Worm (Caenorhabditis elegans) whole organism, L2 larva: ENCODE measurements around the gene Y38F1A.4.

Experiments used
- R02D3.7 ChIP-seq: fragments of 150-350 bp; optimal IDR thresholded peaks from 2 replicates; lab custom pipeline; 2014; ENCODE audit warnings: missing biosample characterization, missing genetic modification characterization
- ZK546.5 ChIP-seq: sonication (generic microtip); optimal IDR thresholded peaks from 2 replicates; lab custom pipeline; 2017; ENCODE audit warnings: missing biosample characterization, missing genetic modification characterization
- ama-1 ChIP-seq: fragments of 150-350 bp; optimal IDR thresholded peaks from 2 replicates; lab custom pipeline; 2018; ENCODE audit warnings: inconsistent platforms
- ceh-16 ChIP-seq: fragments of 150-350 bp; optimal IDR thresholded peaks from 2 replicates; lab custom pipeline; 2014; ENCODE audit warnings: missing biosample characterization, missing genetic modification characterization
- elt-3 ChIP-seq: sonication (generic microtip); optimal IDR thresholded peaks from 2 replicates; lab custom pipeline; 2017; ENCODE audit warnings: missing biosample characterization, missing genetic modification characterization
- fos-1 ChIP-seq: fragments of 150-350 bp; optimal IDR thresholded peaks from 2 replicates; lab custom pipeline; 2014; ENCODE audit warnings: missing biosample characterization, missing genetic modification characterization
- lin-39 ChIP-seq: fragments of 150-350 bp; optimal IDR thresholded peaks from 2 replicates; lab custom pipeline; 2014; ENCODE audit warnings: missing biosample characterization, missing genetic modification reagents, missing genetic modification characterization
- mab-5 ChIP-seq: fragments of 150-350 bp; optimal IDR thresholded peaks from 2 replicates; lab custom pipeline; 2014; ENCODE audit warnings: missing biosample characterization, missing genetic modification characterization
- nhr-12 ChIP-seq: fragments of 150-350 bp; optimal IDR thresholded peaks from 2 replicates; lab custom pipeline; 2014; ENCODE audit warnings: missing biosample characterization, missing genetic modification characterization
- nhr-21 ChIP-seq: fragments of 150-350 bp; optimal IDR thresholded peaks from 2 replicates; lab custom pipeline; 2014; ENCODE audit warnings: missing biosample characterization, missing genetic modification characterization
- snpc-4 ChIP-seq: fragments of 150-350 bp; optimal IDR thresholded peaks from 2 replicates; lab custom pipeline; 2014; ENCODE audit warnings: missing biosample characterization, missing genetic modification characterization
- unc-62 ChIP-seq: fragments of 150-350 bp; optimal IDR thresholded peaks from 2 replicates; lab custom pipeline; 2014; ENCODE audit warnings: missing biosample characterization, missing genetic modification reagents, missing genetic modification characterization
- ztf-11 ChIP-seq: sonication (generic microtip); optimal IDR thresholded peaks from 2 replicates; lab custom pipeline; 2017; ENCODE audit warnings: missing biosample characterization, missing genetic modification characterization

DNA sequence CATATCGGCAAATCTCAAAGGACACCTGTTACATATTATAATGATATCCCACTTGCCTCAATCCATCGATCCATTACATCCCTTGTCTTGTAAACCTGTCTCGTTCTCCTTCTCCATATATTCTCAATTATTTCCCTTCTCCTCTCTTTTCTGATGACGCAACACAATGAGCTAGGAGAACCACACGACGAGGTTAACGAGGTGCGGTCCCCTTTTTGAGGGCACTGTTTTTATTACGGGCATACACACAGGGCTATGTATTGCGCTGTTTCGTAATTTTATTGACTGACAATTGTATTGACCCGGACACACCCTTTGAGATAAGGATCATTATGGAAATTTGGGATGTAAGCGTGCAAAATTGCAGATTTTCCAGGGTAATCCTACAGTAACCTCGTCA is 9.1 kb upstream of the Y38F1A.4 start:
- no peak for TF ChIP-seq ceh-16 (tag; lab: Kevin White, UChicago)
- no peak for TF ChIP-seq snpc-4 (tag; lab: Kevin White, UChicago)
- TF ChIP-seq unc-62 (GFP tag; lab: Kevin White, UChicago) = no peak
- no peak for TF ChIP-seq R02D3.7 (tag; lab: Kevin White, UChicago)
- no peak for TF ChIP-seq ZK546.5 (tag; lab: Kevin White, UChicago)
- no peak for TF ChIP-seq ama-1 (lab: Kevin White, UChicago)
- TF ChIP-seq mab-5 = no peak
- no peak for TF ChIP-seq elt-3 (tag; lab: Kevin White, UChicago)
- no peak for TF ChIP-seq lin-39 (tag; lab: Kevin White, UChicago)
- TF ChIP-seq nhr-21 = no peak
- TF ChIP-seq ztf-11 (tag; lab: Kevin White, UChicago) = no peak
- no peak for TF ChIP-seq nhr-12
- TF ChIP-seq fos-1 (tag; lab: Kevin White, UChicago) = no peak
